Fruit fly (Drosophila melanogaster) whole organism, pupa: ENCODE measurements around the gene Clamp.

Experiments
- CG10348 ChIP-seq: fragments of 200-800 bp; sonication (Bioruptor generic); IDR thresholded peaks from 2 replicates; pipeline ENCODE4 v1.3.6; 2022; ENCODE audit warnings: missing biosample characterization, missing genetic modification characterization
- CG12605 ChIP-seq: fragments of 200-800 bp; sonication (Bioruptor generic); IDR thresholded peaks from 2 replicates; pipeline ENCODE4 v1.3.6; 2022; ENCODE audit warnings: missing biosample characterization, missing genetic modification characterization
- CG13204 ChIP-seq: fragments of 200-800 bp; sonication (Bioruptor generic); optimal IDR thresholded peaks from 2 replicates; lab custom pipeline; 2018; ENCODE audit warnings: missing biosample characterization, mild to moderate bottlenecking, missing genetic modification characterization, moderate library complexity
- CG14655 ChIP-seq: fragments of 200-800 bp; sonication (Bioruptor generic); optimal IDR thresholded peaks from 3 replicates; lab custom pipeline; 2017; ENCODE audit warnings: mild to moderate bottlenecking, missing biosample characterization, missing genetic modification reagents, missing genetic modification characterization
- CG15710 ChIP-seq: fragments of 200-800 bp; sonication (Bioruptor generic); optimal IDR thresholded peaks from 2 replicates; lab custom pipeline; 2018; ENCODE audit warnings: missing biosample characterization, mild to moderate bottlenecking, missing genetic modification characterization, moderate library complexity
- CG17806 ChIP-seq: fragments of 200-800 bp; sonication (Bioruptor generic); optimal IDR thresholded peaks from 2 replicates; lab custom pipeline; 2018; ENCODE audit warnings: missing biosample characterization, mild to moderate bottlenecking, missing genetic modification characterization, moderate library complexity
- CG32121 ChIP-seq: fragments of 200-800 bp; sonication (Bioruptor generic); IDR thresholded peaks from 2 replicates; pipeline ENCODE4 v1.3.6; 2022; ENCODE audit warnings: missing biosample characterization, missing genetic modification characterization
- CG34367 ChIP-seq: fragments of 200-800 bp; sonication (Bioruptor generic); optimal IDR thresholded peaks from 2 replicates; lab custom pipeline; 2018; ENCODE audit warnings: missing biosample characterization, mild to moderate bottlenecking, missing genetic modification characterization
- CG4496 ChIP-seq: fragments of 200-800 bp; sonication (Bioruptor generic); IDR thresholded peaks from 3 replicates; pipeline ENCODE4 v1.3.6; 2022; ENCODE audit warnings: missing biosample characterization, missing genetic modification characterization
- CG8159 ChIP-seq: fragments of 200-800 bp; sonication (Bioruptor generic); optimal IDR thresholded peaks from 3 replicates; lab custom pipeline; 2018; ENCODE audit warnings: missing biosample characterization, mild to moderate bottlenecking, missing genetic modification characterization, moderate library complexity
- CG8301 ChIP-seq: fragments of 200-800 bp; sonication (Bioruptor generic); optimal IDR thresholded peaks from 2 replicates; lab custom pipeline; 2018; ENCODE audit warnings: missing biosample characterization, mild to moderate bottlenecking, missing genetic modification characterization
- CG9948 ChIP-seq: fragments of 200-800 bp; sonication (Bioruptor generic); optimal IDR thresholded peaks from 2 replicates; lab custom pipeline; 2018; ENCODE audit warnings: missing biosample characterization, mild to moderate bottlenecking, missing genetic modification characterization, moderate library complexity
- D1 ChIP-seq: fragments of 200-800 bp; sonication (Bioruptor generic); optimal IDR thresholded peaks from 2 replicates; lab custom pipeline; 2018; ENCODE audit warnings: missing biosample characterization, mild to moderate bottlenecking, missing genetic modification characterization, moderate library complexity
- EcR ChIP-seq: fragments of 200-800 bp; sonication (Bioruptor generic); optimal IDR thresholded peaks from 3 replicates; lab custom pipeline; 2019; ENCODE audit warnings: missing biosample characterization, missing genetic modification characterization, mild to moderate bottlenecking, moderate library complexity, missing genetic modification reagents
- Ets98B ChIP-seq: fragments of 200-800 bp; sonication (Bioruptor generic); IDR thresholded peaks from 2 replicates; pipeline ENCODE4 v1.3.6; 2022; ENCODE audit warnings: missing biosample characterization, missing genetic modification characterization
- Pif1A ChIP-seq: fragments of 200-800 bp; sonication (Bioruptor generic); optimal IDR thresholded peaks from 3 replicates; lab custom pipeline; 2016; ENCODE audit warnings: missing biosample characterization, missing genetic modification characterization
- Pif1B ChIP-seq: fragments of 200-800 bp; sonication (Bioruptor generic); optimal IDR thresholded peaks from 3 replicates; lab custom pipeline; 2016; ENCODE audit warnings: missing biosample characterization, missing genetic modification characterization
- Snoo ChIP-seq: fragments of 200-800 bp; sonication (Bioruptor generic); optimal IDR thresholded peaks from 3 replicates; lab custom pipeline; 2017; ENCODE audit warnings: missing biosample characterization, mild to moderate bottlenecking, missing genetic modification characterization, inconsistent platforms
- fd96Ca ChIP-seq: fragments of 200-800 bp; sonication (Bioruptor generic); IDR thresholded peaks from 3 replicates; pipeline ENCODE4 v1.3.6; 2022; ENCODE audit warnings: missing biosample characterization, missing genetic modification characterization
- gl ChIP-seq: fragments of 200-800 bp; sonication (Bioruptor generic); optimal IDR thresholded peaks from 2 replicates; lab custom pipeline; 2018; ENCODE audit warnings: missing biosample characterization, mild to moderate bottlenecking, missing genetic modification characterization
- rn ChIP-seq: fragments of 200-800 bp; sonication (Bioruptor generic); IDR thresholded peaks from 2 replicates; pipeline ENCODE4 v1.3.6; 2022; ENCODE audit warnings: missing biosample characterization, missing genetic modification characterization

Gene Clamp

DNA sequence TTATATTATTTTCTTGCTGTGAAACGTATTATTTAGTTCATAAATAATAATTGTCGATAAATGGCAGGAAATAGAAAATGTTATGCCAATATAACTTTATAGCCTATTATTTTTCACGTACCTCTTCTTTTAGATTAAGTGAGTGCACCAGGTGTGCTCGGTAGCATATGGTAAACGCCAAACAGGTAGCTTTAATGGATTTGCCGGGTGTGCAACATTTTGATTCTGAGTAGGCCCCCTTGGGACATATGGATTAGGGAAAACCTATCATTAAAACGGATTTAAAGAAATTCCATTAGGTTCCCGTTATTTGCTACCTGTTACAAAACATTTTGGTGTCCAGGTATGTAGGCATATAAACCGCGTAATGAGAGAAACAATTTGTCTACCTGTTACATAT lies 17.6 kb downstream of the Clamp start, which contains the start of gene dunk:
Gene dunk, plus strand, starts transcription at position 301 of the 400 bp plus-strand sequence.
- TF ChIP-seq gl (no peak), CG9948 (tag; lab: Kevin White, UChicago) (no peak), CG8301 (tag; lab: Kevin White, UChicago) (no peak), CG34367 (tag; lab: Kevin White, UChicago) (no peak), EcR (GFP tag; lab: Kevin White, UChicago) (no peak), CG8159 (tag; lab: Kevin White, UChicago) (no peak), D1 (no peak), CG17806 (no peak), CG10348 (no peak), CG14655 (GFP tag; lab: Kevin White, UChicago) (no peak), fd96Ca (GFP tag; lab: Robert Waterston, UW) (no peak), CG12605 (no peak), Snoo (tag; lab: Kevin White, UChicago) (no peak), CG13204 (GFP tag; lab: Kevin White, UChicago) (no peak), CG32121 (GFP tag; lab: Robert Waterston, UW) (no peak)

DNA sequence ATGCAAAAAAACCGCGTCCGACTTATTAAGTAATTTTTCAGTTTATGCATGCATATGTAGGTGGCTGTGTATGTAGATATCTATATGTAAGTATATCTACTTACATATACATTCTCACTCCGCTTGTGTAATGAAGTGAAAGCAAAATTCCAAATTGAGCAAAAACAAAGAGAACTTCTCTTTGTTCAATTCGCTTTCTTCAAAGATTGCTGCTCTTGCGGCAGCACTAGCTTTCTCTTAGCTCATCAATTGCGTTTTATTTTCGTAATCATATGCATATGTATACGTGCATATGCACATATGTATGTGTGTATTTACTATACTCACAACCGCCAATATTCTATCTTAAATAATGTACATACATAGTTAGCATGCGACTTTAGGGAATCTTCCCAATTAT lies 20.2 kb downstream of the Clamp start:
- peak; percentile 11 for TF ChIP-seq EcR (GFP tag; lab: Kevin White, UChicago)
- no peak for TF ChIP-seq CG34367 (tag; lab: Kevin White, UChicago)
- TF ChIP-seq CG12605, result 0 out of 2 replicates have a peak, but pooled peaks have one; percentile 16

DNA sequence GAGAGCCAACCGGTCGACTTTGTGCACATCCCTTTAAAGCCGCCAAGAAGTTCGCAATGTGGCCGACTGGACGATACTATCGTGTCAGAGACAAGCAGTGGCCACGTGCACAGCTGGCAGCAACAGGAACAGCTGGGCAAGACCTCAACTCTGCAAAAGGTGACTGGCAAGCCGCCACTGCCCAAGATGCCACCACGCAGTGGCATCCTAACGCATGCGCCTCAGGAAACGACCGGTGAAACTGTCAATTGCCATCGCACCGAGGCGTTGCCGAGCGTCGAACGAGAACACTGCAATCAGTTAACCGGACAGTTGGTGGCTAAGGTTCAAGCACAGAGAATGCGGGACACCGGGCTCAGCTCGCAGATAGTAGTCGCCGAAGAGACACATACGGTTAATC lies 22.7 kb downstream of the Clamp start:
- TF ChIP-seq gl, result no peak
- no peak for TF ChIP-seq Pif1A
- no peak for TF ChIP-seq Snoo (tag; lab: Kevin White, UChicago)
- TF ChIP-seq CG34367 (tag; lab: Kevin White, UChicago), result no peak
- no peak for TF ChIP-seq CG14655 (GFP tag; lab: Kevin White, UChicago)
- no peak for TF ChIP-seq Pif1B (GFP tag; lab: Kevin White, UChicago)
- no peak for TF ChIP-seq CG9948 (tag; lab: Kevin White, UChicago)
- no peak for TF ChIP-seq CG4496
- no peak for TF ChIP-seq CG15710 (tag; lab: Kevin White, UChicago)
- no peak for TF ChIP-seq CG8301 (tag; lab: Kevin White, UChicago)
- TF ChIP-seq CG10348, result no peak
- no peak for TF ChIP-seq D1
- no peak for TF ChIP-seq CG17806

DNA sequence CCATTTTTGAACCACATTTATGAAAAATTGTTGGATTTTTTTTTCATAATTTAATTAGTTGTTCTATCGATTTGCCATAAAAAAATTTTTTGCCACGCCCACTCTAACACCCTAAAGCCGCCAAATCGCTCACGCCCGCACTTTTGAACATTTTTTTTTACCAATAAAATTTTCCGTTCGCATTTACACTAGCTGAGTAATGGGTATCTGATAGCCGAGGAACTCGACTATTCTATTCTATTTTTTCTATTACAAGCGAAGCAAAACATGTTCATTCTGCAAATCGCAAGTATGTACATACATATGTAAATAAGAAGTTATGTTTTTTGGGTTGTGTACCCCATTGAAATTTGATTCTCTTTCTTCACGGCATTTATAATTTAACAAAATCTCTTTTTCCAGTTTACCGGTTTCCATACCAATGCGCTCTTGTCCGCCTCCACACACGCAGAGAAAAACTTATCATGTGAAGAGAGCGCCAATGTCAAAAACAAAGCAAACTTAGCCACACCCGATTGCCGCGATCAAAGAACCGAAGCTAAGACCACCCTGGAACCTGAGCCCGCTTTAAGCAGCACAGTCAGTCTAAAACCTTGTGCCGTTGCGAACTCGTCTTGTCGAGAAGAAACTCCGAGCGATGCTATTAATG lies 23.6 kb downstream of the Clamp start:
- no peak for TF ChIP-seq CG32121 (GFP tag; lab: Robert Waterston, UW)
- TF ChIP-seq CG8301 (tag; lab: Kevin White, UChicago), result no peak
- TF ChIP-seq CG34367 (tag; lab: Kevin White, UChicago), result no peak
- peak; percentile 26; the same call in 1 of the 2 replicates for TF ChIP-seq CG12605

DNA sequence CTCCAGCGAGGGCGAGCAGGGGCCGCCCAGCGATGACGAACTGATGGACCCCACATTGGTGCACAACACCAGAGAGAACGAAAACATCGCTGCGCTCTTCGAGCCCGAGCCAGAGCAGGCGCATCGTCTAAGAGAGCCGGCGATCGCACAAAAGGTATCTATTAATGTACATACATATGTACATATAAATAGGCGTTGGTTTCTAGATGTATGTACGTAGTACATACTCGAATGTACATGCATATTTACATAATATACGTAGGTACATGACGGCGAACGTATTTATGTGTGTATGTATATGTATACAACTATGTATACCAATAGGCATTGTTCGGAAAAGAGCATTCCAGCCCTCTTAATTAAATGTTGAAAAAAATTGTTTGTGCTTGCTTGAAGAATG lies 24.8 kb downstream of the Clamp start:
- TF ChIP-seq CG8301 (tag; lab: Kevin White, UChicago), result no peak
- TF ChIP-seq Ets98B (GFP tag; lab: Robert Waterston, UW), result peak; percentile 5; the same call in 1 of the 2 replicates
- no peak for TF ChIP-seq gl
- TF ChIP-seq, all 21 proteins: peak for 1

DNA sequence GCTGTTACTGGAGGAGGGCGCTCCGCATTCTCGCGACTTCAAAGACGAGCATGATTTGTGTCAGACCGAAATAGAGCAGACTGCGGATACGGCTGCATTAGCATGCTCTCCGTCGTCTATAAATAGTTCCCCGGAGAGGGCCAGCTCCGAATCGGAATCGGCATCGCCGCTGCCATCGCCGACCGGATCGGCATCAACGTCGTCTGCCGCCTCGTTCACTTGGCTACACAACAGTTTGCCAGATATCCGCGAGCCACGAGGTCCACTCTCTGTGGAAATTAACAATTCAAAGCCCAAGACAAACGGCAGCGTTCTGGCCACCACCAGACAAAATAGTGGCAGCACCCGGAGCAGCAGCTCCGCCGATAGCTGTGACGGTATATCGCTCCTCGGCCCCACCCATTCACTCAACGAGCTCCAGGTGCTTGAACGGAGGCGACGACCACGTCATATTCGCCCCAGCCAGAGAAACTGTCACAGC lies 26.2 kb downstream of the Clamp start:
- no peak for TF ChIP-seq CG13204 (GFP tag; lab: Kevin White, UChicago)

DNA sequence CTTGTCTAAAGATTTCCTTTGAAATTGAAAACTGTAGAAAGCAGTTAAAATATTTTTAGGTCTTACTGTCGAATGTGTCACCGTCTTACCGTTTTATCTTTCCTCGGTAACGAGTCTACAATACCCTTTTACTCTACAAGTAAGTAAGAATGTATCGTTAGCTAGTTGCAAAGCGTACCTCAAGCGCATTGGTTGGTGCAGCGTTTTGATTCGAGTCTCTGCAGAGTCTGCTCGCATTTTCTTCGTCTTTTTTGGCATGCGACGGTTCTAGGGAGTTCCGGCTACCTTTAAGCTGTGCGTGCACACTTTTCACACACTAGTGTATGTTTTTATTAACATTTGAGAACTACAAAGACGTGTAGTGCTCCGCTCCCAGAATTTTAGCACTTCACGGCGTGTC lies 29.0 kb downstream of the Clamp start:
- TF ChIP-seq CG9948 (tag; lab: Kevin White, UChicago), result no peak
- TF ChIP-seq CG17806, result no peak
- TF ChIP-seq CG12605, result no peak
- TF ChIP-seq CG10348, result no peak
- TF ChIP-seq D1, result no peak
- no peak for TF ChIP-seq CG8301 (tag; lab: Kevin White, UChicago)
- TF ChIP-seq gl, result no peak
- TF ChIP-seq Pif1B (GFP tag; lab: Kevin White, UChicago), result no peak
- TF ChIP-seq CG8159 (tag; lab: Kevin White, UChicago), result no peak
- no peak for TF ChIP-seq Pif1A
- no peak for TF ChIP-seq CG32121 (GFP tag; lab: Robert Waterston, UW)
- no peak for TF ChIP-seq rn
- no peak for TF ChIP-seq CG14655 (GFP tag; lab: Kevin White, UChicago)

DNA sequence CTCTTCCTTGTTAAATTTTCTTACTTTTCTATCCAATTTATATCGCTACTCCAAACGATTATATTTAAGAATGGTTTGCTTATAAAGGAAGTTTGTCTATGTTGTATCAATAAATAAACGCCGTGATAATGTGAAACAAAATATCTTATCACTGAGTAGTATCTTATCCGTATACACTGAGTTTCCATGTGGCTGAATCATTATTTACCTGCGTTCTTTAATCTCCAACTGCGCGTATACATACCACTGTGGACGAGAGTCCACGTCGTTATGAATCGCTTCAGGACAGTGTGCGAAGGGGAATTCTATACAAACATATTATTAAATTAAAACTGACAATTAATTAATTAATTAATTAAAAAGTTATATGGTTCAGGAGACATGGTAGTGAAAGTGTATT lies 29.6 kb downstream of the Clamp start:
- TF ChIP-seq CG10348 (no peak), D1 (peak; percentile 15)
